Fruit fly (Drosophila melanogaster) whole organism, wandering third instar larva: ENCODE measurements around the gene Cpr78Ca.

Experiments
- Abd-B ChIP-seq: fragments of >200 bp; optimal IDR thresholded peaks from 2 replicates; lab custom pipeline; 2017; ENCODE audit warnings: missing biosample characterization, missing genetic modification characterization
- Hr78 ChIP-seq: fragments of >200 bp; optimal IDR thresholded peaks from 2 replicates; lab custom pipeline; 2017; ENCODE audit warnings: missing biosample characterization, missing genetic modification characterization
- Jra ChIP-seq: sonication (Bioruptor generic); optimal IDR thresholded peaks from 2 replicates; lab custom pipeline; 2016; ENCODE audit warnings: missing biosample characterization, missing genetic modification characterization
- Vsx2 ChIP-seq: fragments of 200-300, 225-300 bp; sonication (Bioruptor generic); optimal IDR thresholded peaks from 2 replicates; lab custom pipeline; 2018; ENCODE audit warnings: missing biosample characterization, missing genetic modification characterization; ENCODE audit not compliant: partially characterized antibody
- br ChIP-seq: fragments of 200-800 bp; sonication (Bioruptor generic); optimal IDR thresholded peaks from 2 replicates; lab custom pipeline; 2016; ENCODE audit warnings: missing biosample characterization, missing genetic modification characterization
- dl ChIP-seq, 2 experiments: fragments of 175-275, 200-275 bp in 1 of 2; fragments of 200-275 bp in 1 of 2; sonication (Bioruptor generic); optimal IDR thresholded peaks; lab custom pipeline; 2018; ENCODE audit warnings: mild to moderate bottlenecking in 2 of 2, missing biosample characterization in 2 of 2, missing genetic modification characterization in 2 of 2, moderate library complexity in 2 of 2; ENCODE audit not compliant: partially characterized antibody in 2 of 2, insufficient read depth in 1 of 2
- dsf ChIP-seq: sonication (Bioruptor generic); optimal IDR thresholded peaks from 2 replicates; lab custom pipeline; 2016; ENCODE audit warnings: missing biosample characterization, missing genetic modification characterization, borderline replicate concordance
- ey ChIP-seq: fragments of 200-800 bp; sonication (Bioruptor generic); optimal IDR thresholded peaks from 2 replicates; lab custom pipeline; 2016; ENCODE audit warnings: missing biosample characterization, missing genetic modification characterization
- fru ChIP-seq: fragments of 200-800 bp; sonication (Bioruptor generic); optimal IDR thresholded peaks from 3 replicates; lab custom pipeline; 2016; ENCODE audit warnings: missing biosample characterization, mild to moderate bottlenecking, missing genetic modification characterization
- rgr ChIP-seq: fragments of 200-800 bp; sonication (Bioruptor generic); optimal IDR thresholded peaks from 3 replicates; lab custom pipeline; 2016; ENCODE audit warnings: missing biosample characterization, mild to moderate bottlenecking, missing genetic modification characterization
- sv ChIP-seq: fragments of 200-800 bp; sonication (Bioruptor generic); optimal IDR thresholded peaks from 3 replicates; lab custom pipeline; 2016; ENCODE audit warnings: missing biosample characterization, missing genetic modification characterization

- TF ChIP-seq Vsx2 (GFP tag; lab: Kevin White, UChicago) (no peak), fru (GFP tag; lab: Kevin White, UChicago) (no peak), dsf (no peak), Jra (GFP tag; lab: Kevin White, UChicago) (no peak), sv (no peak), dl (GFP tag; optimal IDR thresholded peaks at IDR 0.05; lab: Kevin White, UChicago; ENCODE audit: insufficient read depth in 1 of 2, partially characterized antibody in 2 of 2) (no peak), br (GFP tag; lab: Kevin White, UChicago) (no peak), Abd-B (GFP tag; lab: Kevin White, UChicago) (no peak), rgr (GFP tag; lab: Kevin White, UChicago) (no peak), ey (GFP tag; lab: Kevin White, UChicago) (no peak), Hr78 (GFP tag; lab: Kevin White, UChicago) (no peak)
Observed at dm6 chr3L:21291055-21291454, 1.5 kb downstream of the Cpr78Ca start.
